Worm (Caenorhabditis elegans) whole organism, L4 larva: Measurements from ENCODE around the gene F47D12.6.

ENCODE experiments used
- jun-1 ChIP-seq: fragments of 150-350 bp; optimal IDR thresholded peaks from 2 replicates; lab custom pipeline; 2014; ENCODE audit warnings: missing biosample characterization, missing genetic modification reagents, missing genetic modification characterization

The F47D12.6 gene

DNA sequence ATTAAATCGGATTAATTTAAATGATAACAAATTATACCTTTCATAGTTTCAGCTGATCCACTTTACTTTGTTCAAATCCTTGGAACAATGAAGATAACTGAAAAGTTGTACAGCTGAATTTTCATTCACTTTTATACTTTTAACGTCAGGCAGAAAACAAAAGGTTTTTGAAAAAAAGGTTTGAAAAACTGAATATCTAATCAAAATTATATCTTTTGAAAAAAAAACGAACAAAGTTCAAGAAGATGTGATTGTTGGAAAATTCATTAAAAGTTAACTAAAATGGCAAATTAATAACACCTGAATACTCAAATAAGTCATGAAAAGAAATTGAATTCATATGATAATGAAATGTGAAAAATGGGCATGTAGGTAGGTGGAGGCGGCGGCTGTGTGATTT lies 50.4 kb downstream of the F47D12.6 start, which contains the start of gene T12A2.21:
TSS of gene T12A2.21 (minus strand) at position 101 of the 400 bp plus-strand sequence.
- TF ChIP-seq jun-1 (tag; lab: Kevin White, UChicago): no peak
